Worm (Caenorhabditis elegans): ENCODE results near the gene asb-1.

Gene asb-1

ce11 chrIII:4594324-4594723 is 1.3 kb downstream of the asb-1 start, which contains the start of gene apc-11:
apc-11 (minus strand) TSS chrIII:4594424.
- TF ChIP-seq hmg-11 (tag; optimal IDR thresholded peaks at IDR 0.05): no peak
- TF ChIP-seq R02D3.7 (tag; optimal IDR thresholded peaks at IDR 0.05): no peak
- TF ChIP-seq jun-1 (tag; optimal IDR thresholded peaks at IDR 0.05): no peak
- no peak for TF ChIP-seq fos-1 (tag; optimal IDR thresholded peaks at IDR 0.05)

ce11 chrIII:4593098-4593697 is 2.4 kb downstream of the asb-1 start, which contains the start of gene erh-2:
erh-2 (plus strand) TSS chrIII:4593231.
- TF ChIP-seq fkh-10 (GFP tag; optimal IDR thresholded peaks at IDR 0.05) (no peak), nhr-237 (tag; optimal IDR thresholded peaks at IDR 0.05) (no peak), ceh-28 (tag; optimal IDR thresholded peaks at IDR 0.05) (no peak), daf-12 (tag; optimal IDR thresholded peaks at IDR 0.05) (no peak)

ce11 chrIII:4587177-4587576 is 8.4 kb downstream of the asb-1 start, which contains the start of the genes F35G12.7 and smc-4:
F35G12.7 (minus strand) TSS chrIII:4587330.
smc-4 (plus strand) TSS chrIII:4587501.
- TF ChIP-seq fkh-10 (GFP tag; optimal IDR thresholded peaks at IDR 0.05) (no peak), fkh-2 (tag; optimal IDR thresholded peaks at IDR 0.05) (no peak), fos-1 (tag; optimal IDR thresholded peaks at IDR 0.05) (no peak), R02D3.7 (tag; optimal IDR thresholded peaks at IDR 0.05) (no peak), nhr-77 (tag; optimal IDR thresholded peaks at IDR 0.05) (no peak), nhr-12 (tag; optimal IDR thresholded peaks at IDR 0.05) (no peak), lin-15B (tag; optimal IDR thresholded peaks at IDR 0.05) (peak; percentile 26), nfya-1 (tag; optimal IDR thresholded peaks at IDR 0.05; ENCODE audit: insufficient read depth) (peak; percentile 90), zag-1 (tag; optimal IDR thresholded peaks at IDR 0.05) (no peak), ZK546.5 (tag; optimal IDR thresholded peaks at IDR 0.05) (no peak), tbx-2 (tag; optimal IDR thresholded peaks at IDR 0.05) (no peak), unc-62 (GFP tag; optimal IDR thresholded peaks at IDR 0.05) (no peak), ceh-28 (tag; optimal IDR thresholded peaks at IDR 0.05) (peak; percentile 9), unc-39 (tag; optimal IDR thresholded peaks at IDR 0.05) (no peak), ztf-11 (tag; optimal IDR thresholded peaks at IDR 0.05) (no peak), pqm-1 (tag; optimal IDR thresholded peaks at IDR 0.05) (no peak), nhr-23 (tag; optimal IDR thresholded peaks at IDR 0.05) (peak; percentile 73), nhr-28 (tag; optimal IDR thresholded peaks at IDR 0.05) (no peak), nhr-25 (tag; optimal IDR thresholded peaks at IDR 0.05) (peak; percentile 32), pha-4 (tag; optimal IDR thresholded peaks at IDR 0.05) (peak; percentile 73), elt-2 (tag; optimal IDR thresholded peaks at IDR 0.05) (peak; percentile 25), lsy-12 (tag; optimal IDR thresholded peaks at IDR 0.05) (no peak), egl-27 (tag; optimal IDR thresholded peaks at IDR 0.05) (no peak), ceh-9 (tag; optimal IDR thresholded peaks at IDR 0.05) (no peak), nhr-76 (tag; optimal IDR thresholded peaks at IDR 0.05) (no peak), hmg-11 (tag; optimal IDR thresholded peaks at IDR 0.05) (no peak), jun-1 (tag; optimal IDR thresholded peaks at IDR 0.05) (no peak)

ce11 chrIII:4584068-4584566 is 11.5 kb downstream of the asb-1 start, which contains the start of gene F35G12.5:
F35G12.5 (plus strand) TSS chrIII:4584118.
- no peak for TF ChIP-seq ceh-9 (tag; optimal IDR thresholded peaks at IDR 0.05)
- peak; percentile 97 for TF ChIP-seq nfya-1 (tag; optimal IDR thresholded peaks at IDR 0.05; ENCODE audit: insufficient read depth)

ce11 chrIII:4581495-4581894 is 14.1 kb downstream of the asb-1 start, which contains the start of gene F35G12.12:
F35G12.12 (plus strand) TSS chrIII:4581795.
- TF ChIP-seq elt-1 (tag; optimal IDR thresholded peaks at IDR 0.05) (no peak), ZK546.5 (tag; optimal IDR thresholded peaks at IDR 0.05) (no peak), snpc-4 (tag; optimal IDR thresholded peaks at IDR 0.05) (no peak), lin-39 (tag; optimal IDR thresholded peaks at IDR 0.05) (no peak), nfya-1 (tag; optimal IDR thresholded peaks at IDR 0.05; ENCODE audit: insufficient read depth) (no peak), nhr-11 (tag; optimal IDR thresholded peaks at IDR 0.05) (no peak), jun-1 (tag; optimal IDR thresholded peaks at IDR 0.05) (no peak), mml-1 (tag; optimal IDR thresholded peaks at IDR 0.05) (no peak), elt-2 (tag; optimal IDR thresholded peaks at IDR 0.05) (no peak), ama-1 (optimal IDR thresholded peaks at IDR 0.05) (no peak), nhr-23 (tag; optimal IDR thresholded peaks at IDR 0.05) (no peak), nhr-28 (tag; optimal IDR thresholded peaks at IDR 0.05) (no peak), R02D3.7 (tag; optimal IDR thresholded peaks at IDR 0.05) (no peak), tbx-2 (tag; optimal IDR thresholded peaks at IDR 0.05) (no peak), ztf-4 (tag; optimal IDR thresholded peaks at IDR 0.05) (no peak), pqm-1 (tag; optimal IDR thresholded peaks at IDR 0.05) (no peak), unc-39 (tag; optimal IDR thresholded peaks at IDR 0.05) (no peak), nhr-76 (tag; optimal IDR thresholded peaks at IDR 0.05) (no peak), egl-5 (tag; optimal IDR thresholded peaks at IDR 0.05) (no peak)
